Worm (Caenorhabditis elegans): ENCODE data around the gene hrg-1.

DNA sequence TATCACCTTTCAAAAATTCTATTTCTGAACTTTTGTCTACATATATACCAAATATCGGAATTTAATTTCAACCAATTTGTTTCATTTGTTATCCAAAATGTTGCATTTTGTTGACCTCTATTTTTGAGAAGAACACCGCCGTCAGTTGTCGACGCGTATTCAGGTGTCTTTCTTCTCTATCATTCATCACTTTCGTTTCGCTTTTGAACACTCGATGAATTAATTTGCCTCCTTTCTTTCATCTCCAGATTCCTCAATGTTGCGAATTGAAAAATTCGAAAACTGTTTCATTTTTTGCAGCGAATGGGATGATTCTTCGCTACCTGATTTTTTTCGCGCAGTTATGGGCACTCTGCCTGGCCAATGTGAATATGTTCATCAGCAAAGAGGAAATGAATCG is 57.8 kb downstream of the hrg-1 start, which contains the start of gene lin-18:
- no peak for TF ChIP-seq B0019.2 (GFP tag; conservative IDR thresholded peaks at IDR 0.05)
- TF ChIP-seq sdz-38 (tag; optimal IDR thresholded peaks at IDR 0.05): no peak
- TF ChIP-seq K11D2.4 (GFP tag; IDR thresholded peaks at IDR 0.05): no peak
- TF ChIP-seq Y79H2A.3 (GFP tag; conservative IDR thresholded peaks at IDR 0.05): no peak
- TF ChIP-seq nfyb-1 (GFP tag; IDR thresholded peaks at IDR 0.05): no peak
- no peak for TF ChIP-seq lsl-1 (GFP tag; optimal IDR thresholded peaks at IDR 0.05)
- no peak for TF ChIP-seq hrde-1 (tag; optimal IDR thresholded peaks at IDR 0.05; ENCODE audit: borderline replicate concordance)
- no peak for TF ChIP-seq ets-4 (GFP tag; optimal IDR thresholded peaks at IDR 0.05)
